Fruit fly (Drosophila melanogaster) whole organism, embryonic: ENCODE data around the gene CG7530.

Experiments
- Blimp-1 ChIP-seq: fragments of 200-800 bp; sonication (Bioruptor generic); optimal IDR thresholded peaks from 3 replicates; lab custom pipeline; 2018; ENCODE audit warnings: missing biosample characterization, missing genetic modification characterization, mild to moderate bottlenecking, moderate library complexity, missing genetic modification reagents
- CG10147 ChIP-seq: fragments of 200-800 bp; sonication (Bioruptor generic); optimal IDR thresholded peaks from 2 replicates; lab custom pipeline; 2019; ENCODE audit warnings: missing biosample characterization, mild to moderate bottlenecking, missing genetic modification characterization, moderate library complexity
- CG10543 ChIP-seq: fragments of 200-800 bp; sonication (Bioruptor generic); optimal IDR thresholded peaks from 3 replicates; lab custom pipeline; 2017; ENCODE audit warnings: missing biosample characterization, mild to moderate bottlenecking, missing genetic modification characterization, moderate library complexity
- CG12744 ChIP-seq: fragments of 200-800 bp; sonication (Bioruptor generic); optimal IDR thresholded peaks from 2 replicates; lab custom pipeline; 2016; ENCODE audit warnings: missing biosample characterization, missing genetic modification characterization
- CG15269 ChIP-seq: fragments of 200-800 bp; sonication (Bioruptor generic); optimal IDR thresholded peaks from 2 replicates; lab custom pipeline; 2018; ENCODE audit warnings: missing biosample characterization, mild to moderate bottlenecking, missing genetic modification characterization, moderate library complexity
- CG16815 ChIP-seq: fragments of 200-800 bp; sonication (Bioruptor generic); optimal IDR thresholded peaks from 3 replicates; lab custom pipeline; 2017; ENCODE audit warnings: missing biosample characterization, mild to moderate bottlenecking, missing genetic modification characterization
- CG2116 ChIP-seq: fragments of 200-800 bp; sonication (Bioruptor generic); optimal IDR thresholded peaks from 3 replicates; lab custom pipeline; 2018; ENCODE audit warnings: missing biosample characterization, mild to moderate bottlenecking, missing genetic modification characterization
- CG2129 ChIP-seq: fragments of 200-800 bp; sonication (Bioruptor generic); IDR thresholded peaks from 2 replicates; pipeline ENCODE4 v1.3.6; 2022; ENCODE audit warnings: missing biosample characterization, missing genetic modification characterization; ENCODE audit not compliant: partially characterized antibody
- CG2875 ChIP-seq: fragments of 200-800 bp; sonication (Bioruptor generic); optimal IDR thresholded peaks from 2 replicates; lab custom pipeline; 2017; ENCODE audit warnings: missing biosample characterization, mild to moderate bottlenecking, missing genetic modification characterization, missing genetic modification reagents
- CG30403 ChIP-seq: fragments of 200-800 bp; sonication (Bioruptor generic); optimal IDR thresholded peaks from 3 replicates; lab custom pipeline; 2016; ENCODE audit warnings: missing biosample characterization, missing genetic modification characterization
- CG32772 ChIP-seq: fragments of 200-800 bp; sonication (Bioruptor generic); IDR thresholded peaks from 2 replicates; pipeline ENCODE4 v1.3.6; 2022; ENCODE audit warnings: missing biosample characterization, missing genetic modification characterization
- CG3281 ChIP-seq: fragments of 200-800 bp; sonication (Bioruptor generic); optimal IDR thresholded peaks from 3 replicates; lab custom pipeline; 2017; ENCODE audit warnings: missing biosample characterization, mild to moderate bottlenecking, missing genetic modification characterization
- CG34376 ChIP-seq: fragments of 200-800 bp; sonication (Bioruptor generic); optimal IDR thresholded peaks from 2 replicates; lab custom pipeline; 2018; ENCODE audit warnings: missing biosample characterization, mild to moderate bottlenecking, missing genetic modification characterization
- CG43689 ChIP-seq: fragments of 200-800 bp; sonication (Bioruptor generic); IDR thresholded peaks from 2 replicates; pipeline ENCODE4 v1.3.6; 2022; ENCODE audit warnings: missing biosample characterization, missing genetic modification characterization
- CG4404 ChIP-seq: fragments of 200-800 bp; sonication (Bioruptor generic); IDR thresholded peaks from 2 replicates; pipeline ENCODE4 v1.3.6; 2022; ENCODE audit warnings: missing biosample characterization, missing genetic modification characterization
- CG4820 ChIP-seq: fragments of 200-800 bp; sonication (Bioruptor generic); optimal IDR thresholded peaks from 3 replicates; lab custom pipeline; 2016; ENCODE audit warnings: missing biosample characterization, missing genetic modification characterization
- CG5245 ChIP-seq: fragments of 200-800 bp; sonication (Bioruptor generic); optimal IDR thresholded peaks from 3 replicates; lab custom pipeline; 2016; ENCODE audit warnings: missing biosample characterization, missing genetic modification characterization
- CG8290 ChIP-seq, 3 experiments: fragments of 200-800 bp; sonication (Bioruptor generic); optimal IDR thresholded peaks; 2 replicates each; lab custom pipeline; 2016 to 2019; ENCODE audit warnings: missing biosample characterization in 3 of 3, missing genetic modification characterization in 3 of 3, mild to moderate bottlenecking in 2 of 3, moderate library complexity in 1 of 3
- D19A ChIP-seq: fragments of 200-800 bp; optimal IDR thresholded peaks from 3 replicates; lab custom pipeline; 2019; ENCODE audit warnings: missing biosample characterization, mild to moderate bottlenecking, missing genetic modification characterization, moderate library complexity
- Dek ChIP-seq: fragments of 200-800 bp; sonication (Bioruptor generic); optimal IDR thresholded peaks from 3 replicates; lab custom pipeline; 2019; ENCODE audit warnings: missing biosample characterization, mild to moderate bottlenecking, missing genetic modification characterization, moderate library complexity
- Eip74EF ChIP-seq, 2 experiments: fragments of 200-800 bp in 1 of 2; fragments of >200 bp in 1 of 2; sonication (Bioruptor generic) in 1 of 2; optimal IDR thresholded peaks; 2 replicates each; lab custom pipeline; 2017 to 2019; ENCODE audit warnings: missing biosample characterization in 2 of 2, missing genetic modification characterization in 2 of 2, mild to moderate bottlenecking in 1 of 2, moderate library complexity in 1 of 2
- HHEX ChIP-seq: fragments of 200-800 bp; sonication (Bioruptor generic); optimal IDR thresholded peaks from 3 replicates; lab custom pipeline; 2017; ENCODE audit warnings: missing biosample characterization, mild to moderate bottlenecking, missing genetic modification characterization, missing genetic modification reagents
- Myb ChIP-seq: fragments of 200-800 bp; sonication (Bioruptor generic); optimal IDR thresholded peaks from 2 replicates; lab custom pipeline; 2016; ENCODE audit warnings: missing biosample characterization, missing genetic modification characterization
- NK7.1 ChIP-seq: fragments of 200-800 bp; sonication (Bioruptor generic); optimal IDR thresholded peaks from 3 replicates; lab custom pipeline; 2016; ENCODE audit warnings: missing biosample characterization, missing genetic modification characterization
- PHDP ChIP-seq: fragments of 200-800 bp; sonication (Bioruptor generic); optimal IDR thresholded peaks from 3 replicates; lab custom pipeline; 2018; ENCODE audit warnings: missing biosample characterization, mild to moderate bottlenecking, missing genetic modification characterization, moderate library complexity
- Usf ChIP-seq: fragments of 200-800 bp; sonication (Bioruptor generic); optimal IDR thresholded peaks from 2 replicates; lab custom pipeline; 2017; ENCODE audit warnings: missing genotype, missing biosample characterization, missing genetic modification characterization
- Xrp1 ChIP-seq: fragments of 200-800 bp; sonication (Bioruptor generic); IDR thresholded peaks from 2 replicates; pipeline ENCODE4 v1.3.6; 2022; ENCODE audit warnings: missing biosample characterization, missing genetic modification characterization
- al ChIP-seq: fragments of 200-800 bp; sonication (Bioruptor generic); IDR thresholded peaks from 2 replicates; pipeline ENCODE4 v1.3.6; 2022; ENCODE audit warnings: missing biosample characterization, missing genetic modification characterization
- ato ChIP-seq: fragments of 200-800 bp; sonication (Bioruptor generic); IDR thresholded peaks from 2 replicates; pipeline ENCODE4 v1.3.6; 2022; ENCODE audit warnings: missing biosample characterization, missing genetic modification characterization; ENCODE audit not compliant: partially characterized antibody
- az2 ChIP-seq: fragments of 200-800 bp; sonication (Bioruptor generic); optimal IDR thresholded peaks from 3 replicates; lab custom pipeline; 2016; ENCODE audit warnings: missing biosample characterization, missing genetic modification characterization
- bab2 ChIP-seq: fragments of 200-800 bp; sonication (Bioruptor generic); optimal IDR thresholded peaks from 2 replicates; lab custom pipeline; 2016; ENCODE audit warnings: missing biosample characterization, missing genetic modification characterization
- cad ChIP-seq: fragments of >200 bp; optimal IDR thresholded peaks from 2 replicates; lab custom pipeline; 2017; ENCODE audit warnings: missing biosample characterization, missing genetic modification characterization
- cas ChIP-seq: fragments of 200-800 bp; sonication (Bioruptor generic); IDR thresholded peaks from 2 replicates; pipeline ENCODE4 v1.3.6; 2022; ENCODE audit warnings: missing biosample characterization, missing genetic modification characterization
- cato ChIP-seq: fragments of 200-800 bp; sonication (Bioruptor generic); optimal IDR thresholded peaks from 2 replicates; lab custom pipeline; 2016; ENCODE audit warnings: missing biosample characterization, missing genetic modification characterization, borderline replicate concordance
- dimm ChIP-seq: fragments of 200-800 bp; sonication (Bioruptor generic); IDR thresholded peaks from 2 replicates; pipeline ENCODE4 v1.3.6; 2022; ENCODE audit warnings: missing biosample characterization, missing genetic modification characterization
- dysf ChIP-seq: fragments of 200-800 bp; sonication (Bioruptor generic); IDR thresholded peaks from 3 replicates; pipeline ENCODE4 v1.3.6; 2022; ENCODE audit warnings: missing biosample characterization, missing genetic modification characterization
- emc ChIP-seq: fragments of 200-800 bp; sonication (Bioruptor generic); optimal IDR thresholded peaks from 2 replicates; lab custom pipeline; 2016; ENCODE audit warnings: missing biosample characterization, missing genetic modification characterization
- grau ChIP-seq: fragments of 200-800 bp; optimal IDR thresholded peaks from 3 replicates; lab custom pipeline; 2019; ENCODE audit warnings: missing biosample characterization, mild to moderate bottlenecking, missing genetic modification characterization, moderate library complexity
- gsb-n ChIP-seq: fragments of 200-800 bp; sonication (Bioruptor generic); optimal IDR thresholded peaks from 3 replicates; lab custom pipeline; 2018; ENCODE audit warnings: missing biosample characterization, mild to moderate bottlenecking, missing genetic modification characterization
- insv ChIP-seq, 2 experiments: fragments of 200-800 bp; sonication (Bioruptor generic); optimal IDR thresholded peaks; 3 replicates each; lab custom pipeline; 2016 to 2018; ENCODE audit warnings: missing biosample characterization in 2 of 2, missing genetic modification characterization in 2 of 2
- onecut ChIP-seq: fragments of 200-800 bp; sonication (Bioruptor generic); IDR thresholded peaks from 2 replicates; pipeline ENCODE4 v1.3.6; 2022; ENCODE audit warnings: missing biosample characterization, missing genetic modification characterization
- ranshi ChIP-seq: fragments of 200-800 bp; sonication (Bioruptor generic); IDR thresholded peaks from 2 replicates; pipeline ENCODE4 v1.3.6; 2022; ENCODE audit warnings: missing biosample characterization, missing genetic modification characterization
- sna ChIP-seq: fragments of 200-800 bp; sonication (Bioruptor generic); IDR thresholded peaks from 2 replicates; pipeline ENCODE4 v1.3.6; 2022; ENCODE audit warnings: missing biosample characterization, missing genetic modification characterization; ENCODE audit not compliant: partially characterized antibody
- so ChIP-seq: fragments of 200-800 bp; sonication (Bioruptor generic); IDR thresholded peaks from 3 replicates; pipeline ENCODE4 v1.3.6; 2022; ENCODE audit warnings: missing biosample characterization, missing genetic modification characterization
- unc-4 ChIP-seq: fragments of 200-800 bp; sonication (Bioruptor generic); IDR thresholded peaks from 2 replicates; pipeline ENCODE4 v1.3.6; 2022; ENCODE audit warnings: missing biosample characterization, missing genetic modification characterization; ENCODE audit not compliant: partially characterized antibody
- wor ChIP-seq: fragments of 200-800 bp; sonication (Bioruptor generic); IDR thresholded peaks from 2 replicates; pipeline ENCODE4 v1.3.6; 2022; ENCODE audit warnings: missing biosample characterization, missing genetic modification characterization
- zf30C ChIP-seq: fragments of 200-800 bp; sonication (Bioruptor generic); optimal IDR thresholded peaks from 3 replicates; lab custom pipeline; 2018; ENCODE audit warnings: missing biosample characterization, mild to moderate bottlenecking, missing genetic modification characterization

The CG7530 gene

DNA sequence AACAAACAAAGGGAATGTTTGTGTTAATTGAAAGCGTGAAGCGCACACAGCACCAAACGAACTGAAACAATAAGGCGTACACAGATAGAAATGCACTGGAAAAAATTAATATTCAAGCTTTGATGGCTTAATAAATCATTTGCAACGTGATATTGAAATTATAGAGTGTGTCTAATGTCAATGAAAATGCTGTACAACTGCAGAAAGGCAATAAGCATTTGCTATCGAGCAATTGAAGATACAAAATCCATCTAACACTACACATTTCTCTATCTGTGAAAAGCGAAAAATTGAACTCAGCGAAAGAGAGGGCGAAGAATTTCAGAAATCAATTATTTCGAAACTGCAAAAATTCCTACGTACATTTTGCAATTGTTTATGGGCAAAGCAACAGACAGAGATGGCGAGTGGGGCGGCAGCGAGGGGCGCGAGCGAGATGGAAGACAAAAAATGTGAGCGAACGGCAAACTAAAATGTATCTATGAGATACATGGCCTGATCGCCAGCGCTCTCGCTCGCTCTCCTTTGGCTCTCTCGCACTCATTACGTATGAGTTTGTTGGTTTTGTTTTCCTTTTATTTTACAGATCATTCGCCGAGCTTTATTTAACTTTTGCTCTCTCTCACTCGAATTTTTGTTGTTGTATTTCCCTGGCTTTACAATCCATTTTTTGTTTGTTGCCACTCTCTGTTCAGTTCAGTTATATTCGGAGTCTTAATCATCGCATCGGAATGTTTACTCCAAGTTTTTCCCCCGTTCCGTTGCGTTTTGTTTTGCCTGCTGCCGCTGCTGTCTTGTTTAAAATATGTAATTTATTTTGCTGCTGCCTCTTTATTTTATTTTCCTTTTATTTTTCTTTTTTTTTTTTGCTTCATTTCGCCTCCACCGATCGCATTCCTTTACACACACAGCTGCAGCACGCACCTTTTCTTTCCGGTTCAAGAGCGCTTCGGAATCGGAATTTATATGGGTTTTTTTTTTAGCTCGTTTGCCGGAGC is 9.1 kb downstream of the CG7530 start (continued):
- TF ChIP-seq Dek (tag; lab: Kevin White, UChicago) (no peak), HHEX (GFP tag; lab: Kevin White, UChicago) (peak; percentile 66), D19A (tag; lab: Kevin White, UChicago) (peak; percentile 49), dysf (GFP tag; lab: Robert Waterston, UW) (peak; percentile 79), al (GFP tag; lab: Robert Waterston, UW) (peak; percentile 51; the same call in 1 of the 2 replicates), CG2875 (GFP tag; lab: Kevin White, UChicago) (peak; percentile 50), zf30C (GFP tag; lab: Kevin White, UChicago) (peak; percentile 53), CG4404 (GFP tag; lab: Robert Waterston, UW) (peak; percentile 32; the same call in 1 of the 2 replicates), CG10543 (GFP tag; lab: Kevin White, UChicago) (peak; percentile 28), az2 (GFP tag; lab: Kevin White, UChicago) (peak; percentile 68), sna (GFP tag; lab: Robert Waterston, UW) (no peak), PHDP (peak; percentile 70), cato (GFP tag; lab: Kevin White, UChicago) (peak; percentile 3), insv (GFP tag; optimal IDR thresholded peaks at IDR 0.05; lab: Kevin White, UChicago) (no peak), CG16815 (GFP tag; lab: Kevin White, UChicago) (peak; percentile 37), CG8290 (GFP tag; optimal IDR thresholded peaks at IDR 0.05; lab: Kevin White, UChicago) (no peak), CG8290 (tag; optimal IDR thresholded peaks at IDR 0.05; lab: Kevin White, UChicago) (peak in 1 of 2 experiments; percentile 76), so (peak; percentile 68; the same call in 1 of the 3 replicates), CG43689 (GFP tag; lab: Robert Waterston, UW) (no peak), grau (peak; percentile 70), onecut (GFP tag; lab: Robert Waterston, UW) (no peak), emc (GFP tag; lab: Kevin White, UChicago) (peak; percentile 16), cas (GFP tag; lab: Robert Waterston, UW) (no peak), CG32772 (GFP tag; lab: Robert Waterston, UW) (peak; percentile 76), CG34376 (GFP tag; lab: Kevin White, UChicago) (peak; percentile 0), unc-4 (GFP tag; lab: Robert Waterston, UW) (0 out of 2 replicates have a peak, but pooled peaks have one; percentile 15), wor (GFP tag; lab: Robert Waterston, UW) (peak; percentile 36; the same call in 1 of the 2 replicates), ranshi (GFP tag; lab: Robert Waterston, UW) (peak; percentile 70), CG15269 (peak; percentile 81), CG5245 (GFP tag; lab: Kevin White, UChicago) (peak; percentile 40), CG2129 (no peak), NK7.1 (GFP tag; lab: Kevin White, UChicago) (peak; percentile 44), ato (GFP tag; lab: Robert Waterston, UW) (no peak), CG4820 (peak; percentile 56), Myb (GFP tag; lab: Kevin White, UChicago) (peak; percentile 45), CG10147 (GFP tag; lab: Kevin White, UChicago) (peak; percentile 26), CG2116 (GFP tag; lab: Kevin White, UChicago) (peak; percentile 46), dimm (GFP tag; lab: Robert Waterston, UW) (0 out of 2 replicates have a peak, but pooled peaks have one; percentile 26), CG12744 (GFP tag; lab: Kevin White, UChicago) (peak; percentile 22), Usf (GFP tag; lab: Kevin White, UChicago) (no peak), gsb-n (tag; lab: Kevin White, UChicago) (peak; percentile 52), CG30403 (peak; percentile 75), Xrp1 (peak; percentile 76), bab2 (GFP tag; lab: Kevin White, UChicago) (peak; percentile 76), CG3281 (peak; percentile 60), Blimp-1 (peak; percentile 61), cad (peak; percentile 51), Eip74EF (GFP tag; optimal IDR thresholded peaks at IDR 0.05; lab: Kevin White, UChicago) (peak in 1 of 2 experiments; percentile 57)
